Fruit fly (Drosophila melanogaster) whole organism, embryonic: ENCODE results near the gene udt.

Source experiments
- BEAF-32 ChIP-seq: fragments of 200-800 bp; sonication (Bioruptor generic); optimal IDR thresholded peaks from 3 replicates; lab custom pipeline; 2017; ENCODE audit warnings: missing biosample characterization, missing genetic modification characterization, mild to moderate bottlenecking, moderate library complexity, missing genetic modification reagents
- CG10654 ChIP-seq: fragments of 200-800 bp; sonication (Bioruptor generic); optimal IDR thresholded peaks from 2 replicates; lab custom pipeline; 2016; ENCODE audit warnings: missing biosample characterization, missing genetic modification characterization
- CG11560 ChIP-seq: fragments of 200-800 bp; sonication (Bioruptor generic); IDR thresholded peaks from 3 replicates; pipeline ENCODE4 v1.3.6; 2022; ENCODE audit warnings: missing biosample characterization, missing genetic modification characterization
- CG13123 ChIP-seq: fragments of 200-800 bp; sonication (Bioruptor generic); optimal IDR thresholded peaks from 2 replicates; lab custom pipeline; 2016; ENCODE audit warnings: missing biosample characterization, missing genetic modification characterization
- CG13287 ChIP-seq: fragments of 200-800 bp; sonication (Bioruptor generic); IDR thresholded peaks from 2 replicates; pipeline ENCODE4 v1.3.6; 2022; ENCODE audit warnings: missing biosample characterization, missing genetic modification characterization; ENCODE audit not compliant: partially characterized antibody
- CG16779 ChIP-seq: fragments of 200-800 bp; sonication (Bioruptor generic); IDR thresholded peaks from 2 replicates; pipeline ENCODE4 v1.3.6; 2022; ENCODE audit warnings: missing biosample characterization, missing genetic modification characterization
- CG17612 ChIP-seq: fragments of 200-800 bp; sonication (Bioruptor generic); IDR thresholded peaks from 2 replicates; pipeline ENCODE4 v1.3.6; 2022; ENCODE audit warnings: missing biosample characterization, missing genetic modification characterization
- CG30431 ChIP-seq: fragments of 200-800 bp; sonication (Bioruptor generic); optimal IDR thresholded peaks from 2 replicates; lab custom pipeline; 2017; ENCODE audit warnings: missing biosample characterization, missing genetic modification characterization
- CG34224 ChIP-seq: fragments of 200-800 bp; sonication (Bioruptor generic); IDR thresholded peaks from 3 replicates; pipeline ENCODE4 v1.3.6; 2022; ENCODE audit warnings: missing biosample characterization, missing genetic modification characterization; ENCODE audit not compliant: partially characterized antibody
- CG4404 ChIP-seq: fragments of 200-800 bp; sonication (Bioruptor generic); IDR thresholded peaks from 2 replicates; pipeline ENCODE4 v1.3.6; 2022; ENCODE audit warnings: missing biosample characterization, missing genetic modification characterization
- CG6654 ChIP-seq: fragments of 200-800 bp; sonication (Bioruptor generic); optimal IDR thresholded peaks from 2 replicates; lab custom pipeline; 2017; ENCODE audit warnings: missing biosample characterization, mild to moderate bottlenecking, missing genetic modification characterization
- CG7372 ChIP-seq: fragments of 200-800 bp; sonication (Bioruptor generic); IDR thresholded peaks from 2 replicates; pipeline ENCODE4 v1.3.6; 2022; ENCODE audit warnings: missing biosample characterization, missing genetic modification characterization
- CG7928 ChIP-seq: fragments of 200-800 bp; sonication (Bioruptor generic); optimal IDR thresholded peaks from 2 replicates; lab custom pipeline; 2017; ENCODE audit warnings: missing biosample characterization, mild to moderate bottlenecking, missing genetic modification characterization
- CG8478 ChIP-seq: fragments of >200 bp; optimal IDR thresholded peaks from 2 replicates; lab custom pipeline; 2018
- CG9797 ChIP-seq: fragments of 200-800 bp; sonication (Bioruptor generic); optimal IDR thresholded peaks from 3 replicates; lab custom pipeline; 2018; ENCODE audit warnings: missing biosample characterization, mild to moderate bottlenecking, missing genetic modification characterization
- CG9876 ChIP-seq: fragments of 200-800 bp; sonication (Bioruptor generic); optimal IDR thresholded peaks from 2 replicates; lab custom pipeline; 2016; ENCODE audit warnings: missing biosample characterization, missing genetic modification characterization
- Chrac-16 ChIP-seq: fragments of 200-800 bp; sonication (Bioruptor generic); optimal IDR thresholded peaks from 3 replicates; lab custom pipeline; 2016; ENCODE audit warnings: missing biosample characterization, missing genetic modification characterization
- CoRest ChIP-seq: fragments of 200-800 bp; sonication (Bioruptor generic); optimal IDR thresholded peaks from 3 replicates; lab custom pipeline; 2018; ENCODE audit warnings: missing biosample characterization, mild to moderate bottlenecking, missing genetic modification characterization, moderate library complexity
- D19A ChIP-seq: fragments of 200-800 bp; optimal IDR thresholded peaks from 3 replicates; lab custom pipeline; 2019; ENCODE audit warnings: missing biosample characterization, mild to moderate bottlenecking, missing genetic modification characterization, moderate library complexity
- Dip3 ChIP-seq: fragments of 200-800 bp; sonication (Bioruptor generic); optimal IDR thresholded peaks from 3 replicates; lab custom pipeline; 2016; ENCODE audit warnings: missing biosample characterization, missing genetic modification characterization
- Doc2 ChIP-seq: fragments of 200-800 bp; sonication (Bioruptor generic); IDR thresholded peaks from 2 replicates; pipeline ENCODE4 v1.3.6; 2022; ENCODE audit warnings: missing biosample characterization, missing genetic modification characterization
- Dref ChIP-seq: fragments of 200-800 bp; sonication (Bioruptor generic); IDR thresholded peaks from 2 replicates; pipeline ENCODE4 v1.3.6; 2022; ENCODE audit warnings: missing biosample characterization, missing genetic modification characterization
- E2f2 ChIP-seq: fragments of 200-800 bp; sonication (Bioruptor generic); IDR thresholded peaks from 2 replicates; pipeline ENCODE4 v1.3.6; 2022; ENCODE audit warnings: missing biosample characterization, missing genetic modification characterization
- Eip74EF ChIP-seq, 2 experiments: fragments of 200-800 bp in 1 of 2; fragments of >200 bp in 1 of 2; sonication (Bioruptor generic) in 1 of 2; optimal IDR thresholded peaks; 2 replicates each; lab custom pipeline; 2017 to 2019; ENCODE audit warnings: missing biosample characterization in 2 of 2, missing genetic modification characterization in 2 of 2, mild to moderate bottlenecking in 1 of 2, moderate library complexity in 1 of 2
- HLH3B ChIP-seq: fragments of 200-800 bp; sonication (Bioruptor generic); IDR thresholded peaks from 2 replicates; pipeline ENCODE4 v1.3.6; 2022; ENCODE audit warnings: missing biosample characterization, missing genetic modification characterization
- HmgD ChIP-seq: fragments of 200-800 bp; sonication (Bioruptor generic); optimal IDR thresholded peaks from 3 replicates; lab custom pipeline; 2016; ENCODE audit warnings: missing biosample characterization, missing genetic modification characterization
- Lpt ChIP-seq: fragments of >200 bp; optimal IDR thresholded peaks from 2 replicates; lab custom pipeline; 2018; ENCODE audit warnings: missing biosample characterization, missing genetic modification characterization
- Nf-YB ChIP-seq: fragments of 200-800 bp; sonication (Bioruptor generic); optimal IDR thresholded peaks from 3 replicates; lab custom pipeline; 2019; ENCODE audit warnings: missing biosample characterization, mild to moderate bottlenecking, missing genetic modification characterization, moderate library complexity
- Sox102F ChIP-seq: fragments of 200-800 bp; sonication (Bioruptor generic); optimal IDR thresholded peaks from 2 replicates; lab custom pipeline; 2018; ENCODE audit warnings: missing biosample characterization, mild to moderate bottlenecking, missing genetic modification characterization, moderate library complexity
- Vsx1 ChIP-seq: fragments of 200-800 bp; sonication (Bioruptor generic); optimal IDR thresholded peaks from 2 replicates; lab custom pipeline; 2017; ENCODE audit warnings: missing biosample characterization, mild to moderate bottlenecking, missing genetic modification characterization, missing genetic modification reagents
- Xrp1 ChIP-seq: fragments of 200-800 bp; sonication (Bioruptor generic); IDR thresholded peaks from 2 replicates; pipeline ENCODE4 v1.3.6; 2022; ENCODE audit warnings: missing biosample characterization, missing genetic modification characterization
- bab2 ChIP-seq: fragments of 200-800 bp; sonication (Bioruptor generic); optimal IDR thresholded peaks from 2 replicates; lab custom pipeline; 2016; ENCODE audit warnings: missing biosample characterization, missing genetic modification characterization
- cato ChIP-seq: fragments of 200-800 bp; sonication (Bioruptor generic); optimal IDR thresholded peaks from 2 replicates; lab custom pipeline; 2016; ENCODE audit warnings: missing biosample characterization, missing genetic modification characterization, borderline replicate concordance
- chn ChIP-seq: fragments of 200-800 bp; sonication (Bioruptor generic); optimal IDR thresholded peaks from 2 replicates; lab custom pipeline; 2016; ENCODE audit warnings: missing biosample characterization, missing genetic modification characterization
- da ChIP-seq: fragments of 200-800 bp; sonication (Bioruptor generic); optimal IDR thresholded peaks from 2 replicates; lab custom pipeline; 2016; ENCODE audit warnings: missing biosample characterization, missing genetic modification characterization
- dpn ChIP-seq, 2 experiments: fragments of 200-800 bp; sonication (Bioruptor generic); optimal IDR thresholded peaks; 3 replicates each; lab custom pipeline; 2016; ENCODE audit warnings: missing biosample characterization in 2 of 2, missing genetic modification characterization in 2 of 2
- ftz-f1 ChIP-seq: fragments of 200-800 bp; sonication (Bioruptor generic); optimal IDR thresholded peaks from 2 replicates; lab custom pipeline; 2016; ENCODE audit warnings: missing biosample characterization, missing genetic modification characterization
- hb ChIP-seq: fragments of 200-800 bp; sonication (Bioruptor generic); IDR thresholded peaks from 3 replicates; pipeline ENCODE4 v1.3.6; 2022; ENCODE audit warnings: missing biosample characterization, missing genetic modification characterization; ENCODE audit not compliant: partially characterized antibody
- jigr1 ChIP-seq: fragments of 200-800 bp; sonication (Bioruptor generic); IDR thresholded peaks from 3 replicates; pipeline ENCODE4 v1.3.6; 2022; ENCODE audit warnings: missing biosample characterization, missing genetic modification characterization
- knrl ChIP-seq: fragments of 200-800 bp; sonication (Bioruptor generic); IDR thresholded peaks from 3 replicates; pipeline ENCODE4 v1.3.6; 2022; ENCODE audit warnings: missing biosample characterization, missing genetic modification characterization; ENCODE audit not compliant: partially characterized antibody
- mirr ChIP-seq: fragments of 200-800 bp; sonication (Bioruptor generic); optimal IDR thresholded peaks from 3 replicates; lab custom pipeline; 2018; ENCODE audit warnings: missing biosample characterization, mild to moderate bottlenecking, missing genetic modification characterization
- nmo ChIP-seq: fragments of 200-800 bp; sonication (Bioruptor generic); optimal IDR thresholded peaks from 2 replicates; lab custom pipeline; 2018; ENCODE audit warnings: missing biosample characterization, mild to moderate bottlenecking, missing genetic modification characterization, moderate library complexity
- nom ChIP-seq: fragments of 200-800 bp; sonication (Bioruptor generic); optimal IDR thresholded peaks from 2 replicates; lab custom pipeline; 2017; ENCODE audit warnings: missing biosample characterization, missing genetic modification characterization, mild to moderate bottlenecking, moderate library complexity, missing genetic modification reagents
- slou ChIP-seq: fragments of 200-800 bp; sonication (Bioruptor generic); optimal IDR thresholded peaks from 3 replicates; lab custom pipeline; 2016; ENCODE audit warnings: missing biosample characterization, missing genetic modification characterization
- sna ChIP-seq: fragments of 200-800 bp; sonication (Bioruptor generic); IDR thresholded peaks from 2 replicates; pipeline ENCODE4 v1.3.6; 2022; ENCODE audit warnings: missing biosample characterization, missing genetic modification characterization; ENCODE audit not compliant: partially characterized antibody
- ssp ChIP-seq: fragments of 200-800 bp; sonication (Bioruptor generic); IDR thresholded peaks from 2 replicates; pipeline ENCODE4 v1.3.6; 2022; ENCODE audit warnings: missing biosample characterization, missing genetic modification characterization
- tio ChIP-seq: fragments of 200-800 bp; sonication (Bioruptor generic); optimal IDR thresholded peaks from 2 replicates; lab custom pipeline; 2017; ENCODE audit warnings: missing biosample characterization, missing genetic modification characterization, inconsistent platforms
- toy ChIP-seq: fragments of 200-800 bp; sonication (Bioruptor generic); IDR thresholded peaks from 2 replicates; pipeline ENCODE4 v1.3.6; 2022; ENCODE audit warnings: missing biosample characterization, missing genetic modification characterization
- tx ChIP-seq: fragments of 200-800 bp; sonication (Bioruptor generic); optimal IDR thresholded peaks from 2 replicates; lab custom pipeline; 2016; ENCODE audit warnings: missing biosample characterization, missing genetic modification characterization
- zfh2 ChIP-seq: fragments of 200-800 bp; sonication (Bioruptor generic); optimal IDR thresholded peaks from 2 replicates; lab custom pipeline; 2016; ENCODE audit warnings: missing biosample characterization, missing genetic modification characterization

The udt gene

DNA sequence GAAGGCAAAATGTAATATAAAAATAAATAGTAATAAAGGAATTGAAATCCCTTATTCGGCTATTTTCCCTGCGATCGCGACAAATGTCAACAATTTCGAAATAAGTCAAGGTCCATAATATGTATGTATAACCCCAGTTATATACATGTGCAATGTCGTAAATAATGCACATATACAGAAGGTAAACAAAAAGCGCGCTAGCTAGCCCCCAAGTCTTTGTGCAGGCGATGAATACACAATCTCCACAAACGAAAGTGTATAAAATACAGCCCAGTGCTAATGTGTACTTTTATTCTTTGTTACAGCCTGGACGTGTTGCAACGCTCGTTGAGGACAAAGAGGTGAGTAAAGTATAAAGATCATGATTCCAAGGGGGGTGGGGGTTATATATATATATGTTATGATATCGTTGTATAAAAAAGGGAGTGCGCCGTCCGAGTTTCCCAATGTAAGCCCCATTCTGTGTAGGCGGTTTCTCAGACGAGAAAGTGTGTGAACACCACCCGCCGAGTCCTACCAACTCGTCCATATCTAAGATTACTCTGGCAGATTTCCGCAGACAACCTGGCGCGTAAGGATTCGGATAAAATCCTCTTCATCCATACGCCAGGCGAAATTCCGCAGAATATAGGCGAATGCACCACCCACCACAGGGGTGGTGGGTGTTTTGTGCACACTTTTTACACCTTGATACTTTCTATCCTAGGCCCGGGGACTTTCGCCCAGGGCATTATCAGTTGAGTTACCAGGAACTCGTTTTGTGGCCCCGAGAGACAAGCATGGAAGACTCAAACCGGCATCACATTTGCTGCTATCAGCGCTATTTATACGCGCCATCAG, 33.2 kb downstream of the udt start (continued):
- TF ChIP-seq D19A (tag; lab: Kevin White, UChicago) (peak; percentile 19), HLH3B (GFP tag; lab: Robert Waterston, UW) (no peak), Eip74EF (GFP tag; optimal IDR thresholded peaks at IDR 0.05; lab: Kevin White, UChicago) (peak in 1 of 2 experiments; percentile 73), mirr (peak; percentile 70), chn (GFP tag; lab: Kevin White, UChicago) (peak; percentile 88), jigr1 (GFP tag; lab: Robert Waterston, UW) (no peak), slou (GFP tag; lab: Kevin White, UChicago) (no peak), cato (GFP tag; lab: Kevin White, UChicago) (no peak), tx (GFP tag; lab: Kevin White, UChicago) (no peak), bab2 (GFP tag; lab: Kevin White, UChicago) (no peak), CG17612 (GFP tag; lab: Robert Waterston, UW) (no peak), CG13287 (GFP tag; lab: Robert Waterston, UW) (peak; percentile 50), nom (peak; percentile 61), HmgD (GFP tag; lab: Kevin White, UChicago) (no peak), ftz-f1 (peak; percentile 44), E2f2 (GFP tag; lab: Robert Waterston, UW) (no peak), BEAF-32 (GFP tag; lab: Kevin White, UChicago) (no peak), Sox102F (no peak), tio (GFP tag; lab: Kevin White, UChicago) (no peak), CG6654 (GFP tag; lab: Kevin White, UChicago) (no peak), dpn (GFP tag; optimal IDR thresholded peaks at IDR 0.05; lab: Kevin White, UChicago) (no peak), da (GFP tag; lab: Kevin White, UChicago) (no peak), hb (GFP tag; lab: Robert Waterston, UW) (peak; percentile 53; the same call in 1 of the 3 replicates), CG9876 (GFP tag; lab: Kevin White, UChicago) (no peak), Vsx1 (GFP tag; lab: Kevin White, UChicago) (no peak), CG30431 (no peak), zfh2 (GFP tag; lab: Kevin White, UChicago) (no peak), sna (GFP tag; lab: Robert Waterston, UW) (no peak; the same call in 1 of the 2 replicates), toy (no peak), Chrac-16 (no peak), ssp (GFP tag; lab: Robert Waterston, UW) (no peak), CG9797 (GFP tag; lab: Kevin White, UChicago) (no peak), CG7928 (GFP tag; lab: Kevin White, UChicago) (no peak), Dref (no peak), CG11560 (tag; lab: Robert Waterston, UW) (no peak), Doc2 (GFP tag; lab: Robert Waterston, UW) (no peak), CG4404 (GFP tag; lab: Robert Waterston, UW) (no peak), CoRest (tag; lab: Kevin White, UChicago) (peak; percentile 59), CG7372 (GFP tag; lab: Robert Waterston, UW) (no peak), Dip3 (no peak), CG16779 (no peak), Lpt (GFP tag; lab: Kevin White, UChicago) (no peak), CG10654 (GFP tag; lab: Kevin White, UChicago) (no peak), Nf-YB (GFP tag; lab: Kevin White, UChicago) (no peak), CG34224 (GFP tag; lab: Robert Waterston, UW) (peak; percentile 72), knrl (GFP tag; lab: Robert Waterston, UW) (peak; percentile 57), CG8478 (lab: Kevin White, UChicago) (no peak), nmo (GFP tag; lab: Kevin White, UChicago) (no peak), CG13123 (GFP tag; lab: Kevin White, UChicago) (no peak), Xrp1 (GFP tag; lab: Robert Waterston, UW) (peak; percentile 16; the same call in 1 of the 2 replicates)
